Fruit fly (Drosophila melanogaster) whole organism, embryonic: ENCODE measurements around the gene mEFG1.

Experiments used
- Atf6 ChIP-seq: fragments of 200-800 bp; sonication (Bioruptor generic); IDR thresholded peaks from 2 replicates; pipeline ENCODE4 v1.3.6; 2022; ENCODE audit warnings: missing biosample characterization, missing genetic modification characterization
- CG10274 ChIP-seq: fragments of 200-800 bp; sonication (Bioruptor generic); optimal IDR thresholded peaks from 3 replicates; lab custom pipeline; 2017; ENCODE audit warnings: missing biosample characterization, mild to moderate bottlenecking, missing genetic modification characterization
- CG10321 ChIP-seq: fragments of 200-800 bp; sonication (Bioruptor generic); IDR thresholded peaks from 2 replicates; pipeline ENCODE4 v1.3.6; 2022; ENCODE audit warnings: missing biosample characterization, missing genetic modification characterization
- CG10431 ChIP-seq: fragments of 200-800 bp; sonication (Bioruptor generic); optimal IDR thresholded peaks from 3 replicates; lab custom pipeline; 2018; ENCODE audit warnings: missing biosample characterization, mild to moderate bottlenecking, missing genetic modification characterization
- CG10959 ChIP-seq: fragments of 200-800 bp; sonication (Bioruptor generic); IDR thresholded peaks from 2 replicates; pipeline ENCODE4 v1.3.6; 2022; ENCODE audit warnings: missing biosample characterization, missing genetic modification characterization
- CG11560 ChIP-seq: fragments of 200-800 bp; sonication (Bioruptor generic); IDR thresholded peaks from 3 replicates; pipeline ENCODE4 v1.3.6; 2022; ENCODE audit warnings: missing biosample characterization, missing genetic modification characterization
- CG12744 ChIP-seq: fragments of 200-800 bp; sonication (Bioruptor generic); optimal IDR thresholded peaks from 2 replicates; lab custom pipeline; 2016; ENCODE audit warnings: missing biosample characterization, missing genetic modification characterization
- CG13296 ChIP-seq: fragments of 200-800 bp; sonication (Bioruptor generic); optimal IDR thresholded peaks from 3 replicates; lab custom pipeline; 2018; ENCODE audit warnings: missing biosample characterization, mild to moderate bottlenecking, missing genetic modification characterization
- CG14050 ChIP-seq: fragments of 200-800 bp; sonication (Bioruptor generic); IDR thresholded peaks from 3 replicates; pipeline ENCODE4 v1.3.6; 2022; ENCODE audit warnings: missing biosample characterization, missing genetic modification characterization
- CG16813 ChIP-seq: fragments of 200-800 bp; sonication (Bioruptor generic); IDR thresholded peaks from 3 replicates; pipeline ENCODE4 v1.3.6; 2022; ENCODE audit warnings: missing biosample characterization, missing genetic modification characterization; ENCODE audit not compliant: partially characterized antibody
- CG18619 ChIP-seq: fragments of 200-800 bp; sonication (Bioruptor generic); optimal IDR thresholded peaks from 3 replicates; lab custom pipeline; 2017; ENCODE audit warnings: missing biosample characterization, mild to moderate bottlenecking, missing genetic modification characterization
- CG2116 ChIP-seq: fragments of 200-800 bp; sonication (Bioruptor generic); optimal IDR thresholded peaks from 3 replicates; lab custom pipeline; 2018; ENCODE audit warnings: missing biosample characterization, mild to moderate bottlenecking, missing genetic modification characterization
- CG2120 ChIP-seq: fragments of 200-800 bp; sonication (Bioruptor generic); optimal IDR thresholded peaks from 3 replicates; lab custom pipeline; 2016; ENCODE audit warnings: missing biosample characterization, missing genetic modification characterization
- CG2202 ChIP-seq: fragments of 200-800 bp; sonication (Bioruptor generic); optimal IDR thresholded peaks from 2 replicates; lab custom pipeline; 2018; ENCODE audit warnings: missing biosample characterization, mild to moderate bottlenecking, missing genetic modification characterization
- CG31388 ChIP-seq: fragments of 200-800 bp; sonication (Bioruptor generic); optimal IDR thresholded peaks from 2 replicates; lab custom pipeline; 2016; ENCODE audit warnings: missing biosample characterization, missing genetic modification characterization
- CG34376 ChIP-seq: fragments of 200-800 bp; sonication (Bioruptor generic); optimal IDR thresholded peaks from 2 replicates; lab custom pipeline; 2018; ENCODE audit warnings: missing biosample characterization, mild to moderate bottlenecking, missing genetic modification characterization
- CG4282 ChIP-seq: fragments of 200-800 bp; sonication (Bioruptor generic); optimal IDR thresholded peaks from 2 replicates; lab custom pipeline; 2016; ENCODE audit warnings: missing biosample characterization, missing genetic modification characterization
- CG7357 ChIP-seq: fragments of 200-800 bp; sonication (Bioruptor generic); IDR thresholded peaks from 3 replicates; pipeline ENCODE4 v1.3.6; 2022; ENCODE audit warnings: missing biosample characterization, missing genetic modification characterization
- CG7372 ChIP-seq: fragments of 200-800 bp; sonication (Bioruptor generic); IDR thresholded peaks from 2 replicates; pipeline ENCODE4 v1.3.6; 2022; ENCODE audit warnings: missing biosample characterization, missing genetic modification characterization
- CG8944 ChIP-seq: fragments of 200-800 bp; sonication (Bioruptor generic); optimal IDR thresholded peaks from 3 replicates; lab custom pipeline; 2016; ENCODE audit warnings: missing biosample characterization, missing genetic modification characterization
- Dfd ChIP-seq, 2 experiments: fragments of >200 bp; optimal IDR thresholded peaks; 2 replicates each; lab custom pipeline; 2017; ENCODE audit warnings: missing biosample characterization in 2 of 2, missing genetic modification characterization in 2 of 2
- Dip3 ChIP-seq: fragments of 200-800 bp; sonication (Bioruptor generic); optimal IDR thresholded peaks from 3 replicates; lab custom pipeline; 2016; ENCODE audit warnings: missing biosample characterization, missing genetic modification characterization
- Ets65A ChIP-seq: fragments of 200-800 bp; sonication (Bioruptor generic); peaks from one replicate; lab custom pipeline; 2016; ENCODE audit warnings: missing biosample characterization, missing genetic modification characterization
- Fer3 ChIP-seq: fragments of 200-800 bp; sonication (Bioruptor generic); optimal IDR thresholded peaks from 2 replicates; lab custom pipeline; 2018; ENCODE audit warnings: missing biosample characterization, mild to moderate bottlenecking, missing genetic modification characterization, moderate library complexity
- HmgZ ChIP-seq: fragments of 200-800 bp; sonication (Bioruptor generic); optimal IDR thresholded peaks from 2 replicates; lab custom pipeline; 2018; ENCODE audit warnings: missing biosample characterization, mild to moderate bottlenecking, missing genetic modification characterization
- Hsf ChIP-seq: fragments of 200-800 bp; sonication (Bioruptor generic); optimal IDR thresholded peaks from 3 replicates; lab custom pipeline; 2016; ENCODE audit warnings: missing biosample characterization, missing genetic modification characterization
- Lpt ChIP-seq: fragments of >200 bp; optimal IDR thresholded peaks from 2 replicates; lab custom pipeline; 2018; ENCODE audit warnings: missing biosample characterization, missing genetic modification characterization
- Myb ChIP-seq: fragments of 200-800 bp; sonication (Bioruptor generic); optimal IDR thresholded peaks from 2 replicates; lab custom pipeline; 2016; ENCODE audit warnings: missing biosample characterization, missing genetic modification characterization
- NK7.1 ChIP-seq: fragments of 200-800 bp; sonication (Bioruptor generic); optimal IDR thresholded peaks from 3 replicates; lab custom pipeline; 2016; ENCODE audit warnings: missing biosample characterization, missing genetic modification characterization
- Opbp ChIP-seq: fragments of 200-800 bp; sonication (Bioruptor generic); IDR thresholded peaks from 3 replicates; pipeline ENCODE4 v1.3.6; 2022; ENCODE audit warnings: missing biosample characterization, missing genetic modification characterization; ENCODE audit not compliant: partially characterized antibody
- PHDP ChIP-seq: fragments of 200-800 bp; sonication (Bioruptor generic); optimal IDR thresholded peaks from 3 replicates; lab custom pipeline; 2018; ENCODE audit warnings: missing biosample characterization, mild to moderate bottlenecking, missing genetic modification characterization, moderate library complexity
- Usf ChIP-seq: fragments of 200-800 bp; sonication (Bioruptor generic); optimal IDR thresholded peaks from 2 replicates; lab custom pipeline; 2017; ENCODE audit warnings: missing genotype, missing biosample characterization, missing genetic modification characterization
- cg ChIP-seq: fragments of 200-800 bp; sonication (Bioruptor generic); optimal IDR thresholded peaks from 3 replicates; lab custom pipeline; 2019; ENCODE audit warnings: missing biosample characterization, mild to moderate bottlenecking, missing genetic modification characterization, moderate library complexity
- chn ChIP-seq: fragments of 200-800 bp; sonication (Bioruptor generic); optimal IDR thresholded peaks from 2 replicates; lab custom pipeline; 2016; ENCODE audit warnings: missing biosample characterization, missing genetic modification characterization
- ci ChIP-seq: fragments of 200-800 bp; sonication (Bioruptor generic); IDR thresholded peaks from 3 replicates; pipeline ENCODE4 v1.3.6; 2022; ENCODE audit warnings: missing biosample characterization, missing genetic modification characterization
- dm ChIP-seq: fragments of 200-800 bp; sonication (Bioruptor generic); optimal IDR thresholded peaks from 3 replicates; lab custom pipeline; 2016; ENCODE audit warnings: missing biosample characterization, missing genetic modification characterization
- exex ChIP-seq: fragments of 200-800 bp; sonication (Bioruptor generic); optimal IDR thresholded peaks from 4 replicates; lab custom pipeline; 2018; ENCODE audit warnings: missing biosample characterization, mild to moderate bottlenecking, missing genetic modification characterization, moderate library complexity
- eyg ChIP-seq: fragments of 200-800 bp; sonication (Bioruptor generic); optimal IDR thresholded peaks from 3 replicates; lab custom pipeline; 2016; ENCODE audit warnings: missing biosample characterization, missing genetic modification characterization
- lab ChIP-seq: fragments of 200-800 bp; sonication (Bioruptor generic); optimal IDR thresholded peaks from 3 replicates; lab custom pipeline; 2017; ENCODE audit warnings: missing biosample characterization, missing genetic modification characterization, mild to moderate bottlenecking, moderate library complexity, missing genetic modification reagents
- lola ChIP-seq, 3 experiments: fragments of >200 bp in 2 of 3; fragments of 200-800 bp in 1 of 3; sonication (Bioruptor generic) in 1 of 3; optimal IDR thresholded peaks; 2 replicates each; lab custom pipeline; 2017 to 2019; ENCODE audit warnings: missing biosample characterization in 3 of 3, missing genetic modification characterization in 3 of 3, mild to moderate bottlenecking in 1 of 3, moderate library complexity in 1 of 3
- nmo ChIP-seq: fragments of 200-800 bp; sonication (Bioruptor generic); optimal IDR thresholded peaks from 2 replicates; lab custom pipeline; 2018; ENCODE audit warnings: missing biosample characterization, mild to moderate bottlenecking, missing genetic modification characterization, moderate library complexity
- org-1 ChIP-seq: fragments of 200-800 bp; sonication (Bioruptor generic); optimal IDR thresholded peaks from 2 replicates; lab custom pipeline; 2017; ENCODE audit warnings: missing biosample characterization, missing genetic modification characterization
- pros ChIP-seq: fragments of 200-800 bp; sonication (Bioruptor generic); optimal IDR thresholded peaks from 3 replicates; lab custom pipeline; 2019; ENCODE audit warnings: missing biosample characterization, mild to moderate bottlenecking, missing genetic modification characterization, moderate library complexity
- pzg ChIP-seq: fragments of 200-800 bp; sonication (Bioruptor generic); optimal IDR thresholded peaks from 3 replicates; lab custom pipeline; 2018; ENCODE audit warnings: missing biosample characterization, mild to moderate bottlenecking, missing genetic modification characterization, moderate library complexity
- sd ChIP-seq: fragments of 200-800 bp; sonication (Bioruptor generic); optimal IDR thresholded peaks from 3 replicates; lab custom pipeline; 2018; ENCODE audit warnings: missing biosample characterization, mild to moderate bottlenecking, missing genetic modification characterization, moderate library complexity
- seq ChIP-seq: fragments of 200-800 bp; sonication (Bioruptor generic); IDR thresholded peaks from 2 replicates; pipeline ENCODE4 v1.3.6; 2022; ENCODE audit warnings: missing biosample characterization, missing genetic modification characterization
- slp2 ChIP-seq: fragments of 200-800 bp; sonication (Bioruptor generic); optimal IDR thresholded peaks from 2 replicates; lab custom pipeline; 2016; ENCODE audit warnings: missing biosample characterization, missing genetic modification characterization
- trh ChIP-seq: fragments of 200-800 bp; sonication (Bioruptor generic); optimal IDR thresholded peaks from 2 replicates; lab custom pipeline; 2016; ENCODE audit warnings: missing biosample characterization, missing genetic modification characterization
- unpg ChIP-seq: fragments of 200-800 bp; sonication (Bioruptor generic); optimal IDR thresholded peaks from 3 replicates; lab custom pipeline; 2018; ENCODE audit warnings: missing biosample characterization, mild to moderate bottlenecking, missing genetic modification characterization, moderate library complexity
- usp ChIP-seq: fragments of >200 bp; optimal IDR thresholded peaks from 2 replicates; lab custom pipeline; 2017; ENCODE audit warnings: missing biosample characterization, missing genetic modification characterization
- z ChIP-seq: fragments of 200-800 bp; sonication (Bioruptor generic); IDR thresholded peaks from 3 replicates; pipeline ENCODE4 v1.3.6; 2022; ENCODE audit warnings: missing biosample characterization, missing genetic modification characterization
- zf30C ChIP-seq: fragments of 200-800 bp; sonication (Bioruptor generic); optimal IDR thresholded peaks from 3 replicates; lab custom pipeline; 2018; ENCODE audit warnings: missing biosample characterization, mild to moderate bottlenecking, missing genetic modification characterization

The mEFG1 gene

DNA sequence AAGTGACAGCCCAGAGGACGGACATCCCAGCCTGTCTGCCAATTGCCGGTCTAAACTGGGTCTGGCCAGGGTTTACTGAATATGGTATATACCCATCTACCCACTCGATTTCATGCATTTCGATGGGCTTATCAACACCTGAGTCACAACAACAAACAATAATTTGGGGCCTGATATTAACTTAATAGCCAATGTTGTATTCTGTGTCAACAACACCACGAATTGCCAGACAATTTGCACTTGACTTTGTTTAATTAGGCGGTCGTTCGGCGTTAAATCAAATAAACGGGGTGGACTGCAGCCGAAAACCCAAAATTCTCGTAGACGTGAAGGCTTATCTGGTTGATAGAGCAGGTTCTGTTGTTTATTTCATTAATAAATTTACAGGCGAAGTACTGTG lies 16.4 kb upstream of the mEFG1 start (continued):
- TF ChIP-seq unpg (GFP tag; lab: Kevin White, UChicago) (peak; percentile 43), Fer3 (tag; lab: Kevin White, UChicago) (no peak), PHDP (peak; percentile 27), seq (GFP tag; lab: Robert Waterston, UW) (peak; percentile 34; the same call in 1 of the 2 replicates), lola (GFP tag; optimal IDR thresholded peaks at IDR 0.05; lab: Kevin White, UChicago) (no peak), Myb (GFP tag; lab: Kevin White, UChicago) (no peak), cg (GFP tag; lab: Kevin White, UChicago) (no peak), exex (tag; lab: Kevin White, UChicago) (peak; percentile 91), CG4282 (GFP tag; lab: Kevin White, UChicago) (no peak), CG18619 (no peak), HmgZ (tag; lab: Kevin White, UChicago) (no peak), CG8944 (GFP tag; lab: Kevin White, UChicago) (no peak), CG31388 (GFP tag; lab: Kevin White, UChicago) (no peak), CG14050 (GFP tag; lab: Robert Waterston, UW) (no peak), CG7357 (GFP tag; lab: Robert Waterston, UW) (no peak), Dfd (GFP tag; optimal IDR thresholded peaks at IDR 0.05; lab: Kevin White, UChicago) (no peak), nmo (GFP tag; lab: Kevin White, UChicago) (no peak), pros (no peak), NK7.1 (GFP tag; lab: Kevin White, UChicago) (peak; percentile 37), Hsf (GFP tag; lab: Kevin White, UChicago) (no peak), eyg (GFP tag; lab: Kevin White, UChicago) (peak; percentile 51), CG7372 (GFP tag; lab: Robert Waterston, UW) (no peak), Atf6 (peak; percentile 53), dm (no peak), CG34376 (GFP tag; lab: Kevin White, UChicago) (peak; percentile 23), ci (GFP tag; lab: Robert Waterston, UW) (no peak), slp2 (no peak), Usf (GFP tag; lab: Kevin White, UChicago) (no peak), usp (GFP tag; lab: Kevin White, UChicago) (no peak), CG10321 (GFP tag; lab: Robert Waterston, UW) (no peak), chn (no peak), CG13296 (peak; percentile 68), Lpt (GFP tag; lab: Kevin White, UChicago) (no peak), CG2116 (GFP tag; lab: Kevin White, UChicago) (no peak), CG10431 (GFP tag; lab: Kevin White, UChicago) (no peak), CG2202 (tag; lab: Kevin White, UChicago) (peak; percentile 30), org-1 (GFP tag; lab: Kevin White, UChicago) (peak; percentile 38), CG10274 (no peak), CG16813 (no peak), lab (peak; percentile 80), Dip3 (GFP tag; lab: Kevin White, UChicago) (peak; percentile 20), CG10959 (GFP tag; lab: Robert Waterston, UW) (no peak), CG12744 (GFP tag; lab: Kevin White, UChicago) (no peak), CG2120 (GFP tag; lab: Kevin White, UChicago) (no peak), sd (peak; percentile 22), z (GFP tag; lab: Robert Waterston, UW) (no peak), Opbp (GFP tag; lab: Robert Waterston, UW) (no peak), CG11560 (tag; lab: Robert Waterston, UW) (no peak), trh (GFP tag; lab: Kevin White, UChicago) (no peak), zf30C (GFP tag; lab: Kevin White, UChicago) (no peak), pzg (GFP tag; lab: Kevin White, UChicago) (no peak), Ets65A (GFP tag; lab: Kevin White, UChicago) (no peak)
